Worm (Caenorhabditis elegans): Measurements from ENCODE around the gene Y105C5A.8.
"Not testable (repeated sequence)": the region's sequence is repeated elsewhere in the genome, so short reads cannot be mapped to it uniquely, and the experiment has no call there.

The Y105C5A.8 gene

ce11 chrIV:15583620-15584019 lies 33.3 kb downstream of the Y105C5A.8 start, which contains the start of gene Y105C5A.508:
Y105C5A.508 (plus strand) TSS chrIV:15583920.
- TF ChIP-seq sma-9 (GFP tag; optimal IDR thresholded peaks at IDR 0.05) (no peak), sma-9 (tag; optimal IDR thresholded peaks at IDR 0.05) (no peak)

- TF ChIP-seq egl-27 (tag; optimal IDR thresholded peaks at IDR 0.05); ztf-1 (GFP tag; conservative IDR thresholded peaks at IDR 0.05); nhr-10 (tag; optimal IDR thresholded peaks at IDR 0.05): not testable (repeated sequence)
Measured at ce11 chrIV:15578786-15579185, 38.1 kb downstream of the Y105C5A.8 start, which contains the start of gene pqn-76. pqn-76 (plus strand) TSS chrIV:15579086.

DNA sequence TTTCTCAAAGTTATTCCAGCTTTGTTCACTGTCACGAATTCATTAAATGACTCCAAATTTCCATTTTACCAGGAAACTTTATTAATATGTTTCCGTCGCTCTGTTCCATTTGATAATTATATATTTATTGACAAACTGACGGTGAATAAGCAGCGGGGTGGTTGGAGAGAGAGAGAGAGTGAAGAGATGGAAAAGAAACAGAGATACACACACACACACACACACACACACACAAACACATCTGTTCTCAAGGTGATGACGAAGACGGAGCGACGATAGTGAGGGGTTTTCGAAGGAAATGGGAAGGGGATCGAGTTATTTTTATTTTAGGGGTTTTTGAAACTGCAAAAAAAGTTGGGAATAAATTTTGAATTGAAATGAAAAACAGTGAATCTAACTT lies 43.0 kb downstream of the Y105C5A.8 start:
- TF ChIP-seq nhr-237 (tag; optimal IDR thresholded peaks at IDR 0.05): no peak
- peak; percentile 7 for TF ChIP-seq C34F6.9 (tag; optimal IDR thresholded peaks at IDR 0.05)
- TF ChIP-seq unc-55 (GFP tag; optimal IDR thresholded peaks at IDR 0.05): peak; percentile 52
- no peak for TF ChIP-seq snpc-4 (tag; optimal IDR thresholded peaks at IDR 0.05)
- TF ChIP-seq lin-13 (GFP tag; optimal IDR thresholded peaks at IDR 0.05): no peak
- TF ChIP-seq peb-1 (tag; optimal IDR thresholded peaks at IDR 0.05): no peak
- TF ChIP-seq lsy-2 (tag; optimal IDR thresholded peaks at IDR 0.05): peak in 1 of 2 experiments; percentile 60
- no peak for TF ChIP-seq sma-3 (GFP tag; optimal IDR thresholded peaks at IDR 0.05)
- no peak for TF ChIP-seq mbf-1 (tag; optimal IDR thresholded peaks at IDR 0.05)
- TF ChIP-seq fos-1 (tag; optimal IDR thresholded peaks at IDR 0.05): peak; percentile 33
- no peak for TF ChIP-seq ceh-82 (tag; optimal IDR thresholded peaks at IDR 0.05)
- TF ChIP-seq unc-62 (GFP tag; optimal IDR thresholded peaks at IDR 0.05): no peak
- TF ChIP-seq gmeb-1 (tag; optimal IDR thresholded peaks at IDR 0.05): no peak

DNA sequence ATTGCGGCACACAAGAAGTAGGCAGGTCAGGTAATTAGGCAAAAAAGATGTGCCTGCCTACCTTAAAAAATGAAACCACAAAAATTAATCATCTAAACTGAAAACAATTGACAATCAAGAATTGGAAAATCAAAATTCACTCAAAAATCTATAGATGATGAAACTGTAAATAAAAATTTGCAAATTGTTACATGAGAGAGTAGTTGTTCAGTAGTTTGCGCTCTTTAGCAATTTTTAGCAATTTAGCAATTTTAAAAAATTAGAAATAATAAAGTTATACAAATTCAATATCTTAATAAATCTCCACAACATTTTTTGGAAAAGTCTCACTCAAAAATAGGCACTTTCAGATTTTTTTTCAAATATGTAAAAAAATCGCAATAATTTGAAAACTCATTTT lies 44.8 kb downstream of the Y105C5A.8 start:
- TF ChIP-seq lin-39 (tag; optimal IDR thresholded peaks at IDR 0.05): no peak
- no peak for TF ChIP-seq gmeb-1 (tag; optimal IDR thresholded peaks at IDR 0.05)
- no peak for TF ChIP-seq ztf-1 (GFP tag; conservative IDR thresholded peaks at IDR 0.05)
- no peak for TF ChIP-seq mbf-1 (tag; optimal IDR thresholded peaks at IDR 0.05)
- TF ChIP-seq sma-9 (GFP tag; optimal IDR thresholded peaks at IDR 0.05): no peak
- TF ChIP-seq sma-9 (tag; optimal IDR thresholded peaks at IDR 0.05): no peak
- no peak for TF ChIP-seq mdl-1 (tag; optimal IDR thresholded peaks at IDR 0.05)
- no peak for TF ChIP-seq unc-62 (GFP tag; optimal IDR thresholded peaks at IDR 0.05)
- TF ChIP-seq lsy-2 (tag; optimal IDR thresholded peaks at IDR 0.05): no peak
- TF ChIP-seq ztf-11 (tag; optimal IDR thresholded peaks at IDR 0.05): no peak
- no peak for TF ChIP-seq mab-5 (tag; optimal IDR thresholded peaks at IDR 0.05)
- no peak for TF ChIP-seq F13H6.1 (tag; optimal IDR thresholded peaks at IDR 0.05)
- no peak for TF ChIP-seq lin-11 (tag; optimal IDR thresholded peaks at IDR 0.05)
- no peak for TF ChIP-seq ztf-4 (tag; optimal IDR thresholded peaks at IDR 0.05)

ce11 chrIV:15571652-15572051 lies 45.2 kb downstream of the Y105C5A.8 start:
- TF ChIP-seq elt-3 (tag; optimal IDR thresholded peaks at IDR 0.05) (no peak), fos-1 (tag; optimal IDR thresholded peaks at IDR 0.05) (no peak)

DNA sequence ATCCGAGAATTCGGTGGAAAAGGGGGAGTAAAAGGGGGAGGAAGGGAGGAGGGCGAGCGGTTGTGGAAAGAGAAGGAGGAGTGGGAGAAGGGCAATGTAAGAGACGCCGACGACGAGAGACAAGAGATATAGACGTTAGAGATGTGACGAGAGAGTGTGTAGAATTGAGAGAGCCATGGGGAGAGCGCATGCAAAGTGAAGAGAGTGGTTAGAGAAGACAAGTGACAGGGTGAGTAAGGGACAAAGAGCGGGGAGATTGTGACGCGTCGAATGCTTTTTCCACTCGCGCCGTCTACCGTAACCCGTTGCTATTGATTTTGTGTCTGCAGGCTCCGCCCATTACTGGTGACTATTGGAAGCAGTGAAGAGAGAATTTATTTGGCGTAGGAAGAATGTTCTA lies 46.1 kb downstream of the Y105C5A.8 start:
- peak; percentile 41 for TF ChIP-seq nhr-237 (tag; optimal IDR thresholded peaks at IDR 0.05)
- TF ChIP-seq nhr-11 (tag; optimal IDR thresholded peaks at IDR 0.05): no peak
- peak; percentile 91 for TF ChIP-seq egl-27 (tag; optimal IDR thresholded peaks at IDR 0.05)
- TF ChIP-seq ceh-16 (tag; optimal IDR thresholded peaks at IDR 0.05): peak; percentile 35
- TF ChIP-seq C34F6.9 (tag; optimal IDR thresholded peaks at IDR 0.05): peak; percentile 88
- no peak for TF ChIP-seq ceh-82 (tag; optimal IDR thresholded peaks at IDR 0.05)
- TF ChIP-seq ama-1 (optimal IDR thresholded peaks at IDR 0.05): peak; percentile 26
- TF ChIP-seq mab-5 (tag; optimal IDR thresholded peaks at IDR 0.05): peak; percentile 90
- peak; percentile 33 for TF ChIP-seq ztf-11 (tag; optimal IDR thresholded peaks at IDR 0.05)
- TF ChIP-seq Y55F3AM.14 (GFP tag; optimal IDR thresholded peaks at IDR 0.05): peak; percentile 45
- peak; percentile 54 for TF ChIP-seq snpc-4 (tag; optimal IDR thresholded peaks at IDR 0.05)
- peak; percentile 93 for TF ChIP-seq crh-2 (tag; optimal IDR thresholded peaks at IDR 0.05)
- peak; percentile 88 for TF ChIP-seq sma-3 (GFP tag; optimal IDR thresholded peaks at IDR 0.05)
- TF ChIP-seq mbf-1 (tag; optimal IDR thresholded peaks at IDR 0.05): no peak
- peak; percentile 97 to 98 for TF ChIP-seq lsy-2 (tag; optimal IDR thresholded peaks at IDR 0.05)
- peak in 1 of 2 experiments; percentile 72 for TF ChIP-seq mdl-1 (tag; optimal IDR thresholded peaks at IDR 0.05)
- TF ChIP-seq ztf-1 (GFP tag; conservative IDR thresholded peaks at IDR 0.05): no peak
- peak; percentile 77 for TF ChIP-seq nhr-129 (tag; optimal IDR thresholded peaks at IDR 0.05)
- TF ChIP-seq blmp-1 (tag; optimal IDR thresholded peaks at IDR 0.05; ENCODE audit: insufficient read depth): peak; percentile 41
- TF ChIP-seq zag-1 (tag; optimal IDR thresholded peaks at IDR 0.05): peak; percentile 8
- peak; percentile 76 for TF ChIP-seq fos-1 (tag; optimal IDR thresholded peaks at IDR 0.05)
- peak; percentile 91 for TF ChIP-seq nhr-21 (tag; optimal IDR thresholded peaks at IDR 0.05)
- TF ChIP-seq gmeb-1 (tag; optimal IDR thresholded peaks at IDR 0.05): peak; percentile 88
- peak; percentile 94 for TF ChIP-seq F13H6.1 (tag; optimal IDR thresholded peaks at IDR 0.05)
- no peak for TF ChIP-seq nhr-23 (tag; optimal IDR thresholded peaks at IDR 0.05)
- TF ChIP-seq nhr-77 (tag; optimal IDR thresholded peaks at IDR 0.05): peak; percentile 55
- TF ChIP-seq nhr-12 (tag; optimal IDR thresholded peaks at IDR 0.05): no peak
- TF ChIP-seq sma-9 (GFP tag; optimal IDR thresholded peaks at IDR 0.05): peak; percentile 87
- no peak for TF ChIP-seq sma-9 (tag; optimal IDR thresholded peaks at IDR 0.05)
- peak; percentile 57 for TF ChIP-seq nhr-6 (tag; optimal IDR thresholded peaks at IDR 0.05)
- TF ChIP-seq sem-4 (tag; optimal IDR thresholded peaks at IDR 0.05): peak; percentile 68
- TF ChIP-seq lin-13 (GFP tag; optimal IDR thresholded peaks at IDR 0.05): peak; percentile 57
- TF ChIP-seq ZK546.5 (tag; optimal IDR thresholded peaks at IDR 0.05): peak; percentile 16
